Fruit fly (Drosophila melanogaster) whole organism, embryonic: ENCODE results near the gene Peritrophin-15a.
A peak's percentile ranks its signal among the peaks of the same experiment; 100 is the strongest.

ENCODE experiments used
- ATbp ChIP-seq: fragments of 200-800 bp; sonication (Bioruptor generic); optimal IDR thresholded peaks from 2 replicates; lab custom pipeline; 2017; ENCODE audit warnings: missing biosample characterization, mild to moderate bottlenecking, missing genetic modification characterization, missing genetic modification reagents
- CG11085 ChIP-seq: fragments of 200-800 bp; sonication (Bioruptor generic); IDR thresholded peaks from 2 replicates; pipeline ENCODE4 v1.3.6; 2022; ENCODE audit warnings: missing biosample characterization, missing genetic modification characterization
- CG11504 ChIP-seq: fragments of 200-800 bp; sonication (Bioruptor generic); optimal IDR thresholded peaks from 3 replicates; lab custom pipeline; 2019; ENCODE audit warnings: missing biosample characterization, mild to moderate bottlenecking, missing genetic modification characterization, moderate library complexity
- CG11696 ChIP-seq: fragments of 200-800 bp; sonication (Bioruptor generic); IDR thresholded peaks from 2 replicates; pipeline ENCODE4 v1.3.6; 2022; ENCODE audit warnings: missing biosample characterization, missing genetic modification characterization
- CG14710 ChIP-seq: fragments of 200-800 bp; sonication (Bioruptor generic); optimal IDR thresholded peaks from 3 replicates; lab custom pipeline; 2019; ENCODE audit warnings: missing biosample characterization, mild to moderate bottlenecking, missing genetic modification characterization, moderate library complexity
- CG15514 ChIP-seq: fragments of 200-800 bp; sonication (Bioruptor generic); optimal IDR thresholded peaks from 3 replicates; lab custom pipeline; 2017; ENCODE audit warnings: missing biosample characterization, missing genetic modification characterization, mild to moderate bottlenecking, moderate library complexity, missing genetic modification reagents
- CG16779 ChIP-seq: fragments of 200-800 bp; sonication (Bioruptor generic); IDR thresholded peaks from 2 replicates; pipeline ENCODE4 v1.3.6; 2022; ENCODE audit warnings: missing biosample characterization, missing genetic modification characterization
- CG17328 ChIP-seq: fragments of 200-800 bp; sonication (Bioruptor generic); IDR thresholded peaks from 2 replicates; pipeline ENCODE4 v1.3.6; 2022; ENCODE audit warnings: missing biosample characterization, missing genetic modification characterization
- CG2120 ChIP-seq: fragments of 200-800 bp; sonication (Bioruptor generic); optimal IDR thresholded peaks from 3 replicates; lab custom pipeline; 2016; ENCODE audit warnings: missing biosample characterization, missing genetic modification characterization
- CG30431 ChIP-seq: fragments of 200-800 bp; sonication (Bioruptor generic); optimal IDR thresholded peaks from 2 replicates; lab custom pipeline; 2017; ENCODE audit warnings: missing biosample characterization, missing genetic modification characterization
- CG3407 ChIP-seq: fragments of 200-800 bp; sonication (Bioruptor generic); optimal IDR thresholded peaks from 2 replicates; lab custom pipeline; 2018; ENCODE audit warnings: missing biosample characterization, mild to moderate bottlenecking, missing genetic modification characterization
- CG3726 ChIP-seq: fragments of 200-800 bp; sonication (Bioruptor generic); IDR thresholded peaks from 3 replicates; pipeline ENCODE4, ENCODE4 v1.3.6; 2022; ENCODE audit warnings: missing biosample characterization, missing genetic modification characterization
- CG4617 ChIP-seq: fragments of 200-800 bp; sonication (Bioruptor generic); optimal IDR thresholded peaks from 3 replicates; lab custom pipeline; 2016; ENCODE audit warnings: missing biosample characterization, missing genetic modification characterization, borderline replicate concordance
- CG6272 ChIP-seq: fragments of 200-800 bp; sonication (Bioruptor generic); IDR thresholded peaks from 2 replicates; pipeline ENCODE4 v1.3.6; 2022; ENCODE audit warnings: missing biosample characterization, missing genetic modification characterization
- CG6791 ChIP-seq: fragments of 200-800 bp; sonication (Bioruptor generic); IDR thresholded peaks from 3 replicates; pipeline ENCODE4 v1.3.6; 2022; ENCODE audit warnings: missing biosample characterization, missing genetic modification characterization; ENCODE audit not compliant: partially characterized antibody
- CG8089 ChIP-seq: fragments of 200-800 bp; sonication (Bioruptor generic); optimal IDR thresholded peaks from 3 replicates; lab custom pipeline; 2016; ENCODE audit warnings: missing biosample characterization, missing genetic modification characterization
- CG9437 ChIP-seq: fragments of 200-800 bp; sonication (Bioruptor generic); optimal IDR thresholded peaks from 2 replicates; lab custom pipeline; 2018; ENCODE audit warnings: missing biosample characterization, mild to moderate bottlenecking, missing genetic modification characterization
- Chrac-16 ChIP-seq: fragments of 200-800 bp; sonication (Bioruptor generic); optimal IDR thresholded peaks from 3 replicates; lab custom pipeline; 2016; ENCODE audit warnings: missing biosample characterization, missing genetic modification characterization
- Fer1 ChIP-seq: fragments of 200-800 bp; sonication (Bioruptor generic); optimal IDR thresholded peaks from 2 replicates; lab custom pipeline; 2017; ENCODE audit warnings: missing biosample characterization, mild to moderate bottlenecking, missing genetic modification characterization
- Gsc ChIP-seq: fragments of 200-800 bp; sonication (Bioruptor generic); IDR thresholded peaks from 2 replicates; pipeline ENCODE4 v1.3.6; 2022; ENCODE audit warnings: missing biosample characterization, missing genetic modification characterization
- Hr3 ChIP-seq: fragments of 200-800 bp; sonication (Bioruptor generic); optimal IDR thresholded peaks from 3 replicates; lab custom pipeline; 2016; ENCODE audit warnings: missing biosample characterization, missing genetic modification characterization
- Mes4 ChIP-seq: fragments of 200-800 bp; sonication (Bioruptor generic); optimal IDR thresholded peaks from 2 replicates; lab custom pipeline; 2016; ENCODE audit warnings: missing biosample characterization, missing genetic modification characterization
- Myb ChIP-seq: fragments of 200-800 bp; sonication (Bioruptor generic); optimal IDR thresholded peaks from 2 replicates; lab custom pipeline; 2016; ENCODE audit warnings: missing biosample characterization, missing genetic modification characterization
- NK7.1 ChIP-seq: fragments of 200-800 bp; sonication (Bioruptor generic); optimal IDR thresholded peaks from 3 replicates; lab custom pipeline; 2016; ENCODE audit warnings: missing biosample characterization, missing genetic modification characterization
- Side ChIP-seq: fragments of 200-800 bp; sonication (Bioruptor generic); optimal IDR thresholded peaks from 2 replicates; lab custom pipeline; 2016; ENCODE audit warnings: missing biosample characterization, missing genetic modification characterization
- Sry-δ ChIP-seq: fragments of 200-800 bp; sonication (Bioruptor generic); optimal IDR thresholded peaks from 2 replicates; lab custom pipeline; 2016; ENCODE audit warnings: missing biosample characterization, missing genetic modification characterization
- Usf ChIP-seq: fragments of 200-800 bp; sonication (Bioruptor generic); optimal IDR thresholded peaks from 2 replicates; lab custom pipeline; 2017; ENCODE audit warnings: missing genotype, missing biosample characterization, missing genetic modification characterization
- ac ChIP-seq: fragments of 200-800 bp; sonication (Bioruptor generic); optimal IDR thresholded peaks from 3 replicates; lab custom pipeline; 2017; ENCODE audit warnings: missing biosample characterization, mild to moderate bottlenecking, missing genetic modification characterization
- amos ChIP-seq: fragments of 200-800 bp; sonication (Bioruptor generic); IDR thresholded peaks from 2 replicates; pipeline ENCODE4 v1.3.6; 2022; ENCODE audit warnings: missing biosample characterization, missing genetic modification characterization; ENCODE audit not compliant: partially characterized antibody
- br ChIP-seq: fragments of >200 bp; optimal IDR thresholded peaks from 2 replicates; lab custom pipeline; 2017
- ci ChIP-seq: fragments of 200-800 bp; sonication (Bioruptor generic); IDR thresholded peaks from 3 replicates; pipeline ENCODE4 v1.3.6; 2022; ENCODE audit warnings: missing biosample characterization, missing genetic modification characterization
- crc ChIP-seq: fragments of 200-800 bp; sonication (Bioruptor generic); optimal IDR thresholded peaks from 2 replicates; lab custom pipeline; 2016; ENCODE audit warnings: missing biosample characterization, missing genetic modification characterization
- da ChIP-seq: fragments of 200-800 bp; sonication (Bioruptor generic); optimal IDR thresholded peaks from 2 replicates; lab custom pipeline; 2016; ENCODE audit warnings: missing biosample characterization, missing genetic modification characterization
- dati ChIP-seq: fragments of 200-800 bp; sonication (Bioruptor generic); IDR thresholded peaks from 2 replicates; pipeline ENCODE4 v1.3.6; 2022; ENCODE audit warnings: missing biosample characterization, missing genetic modification characterization
- gsb ChIP-seq: fragments of 200-800 bp; sonication (Bioruptor generic); IDR thresholded peaks from 2 replicates; pipeline ENCODE4 v1.3.6; 2022; ENCODE audit warnings: missing biosample characterization, missing genetic modification characterization
- hb ChIP-seq: fragments of 200-800 bp; sonication (Bioruptor generic); IDR thresholded peaks from 3 replicates; pipeline ENCODE4 v1.3.6; 2022; ENCODE audit warnings: missing biosample characterization, missing genetic modification characterization; ENCODE audit not compliant: partially characterized antibody
- hth ChIP-seq: fragments of >200 bp; optimal IDR thresholded peaks from 2 replicates; lab custom pipeline; 2017; ENCODE audit warnings: inconsistent platforms
- jing ChIP-seq: fragments of 200-800 bp; sonication (Bioruptor generic); optimal IDR thresholded peaks from 2 replicates; lab custom pipeline; 2018; ENCODE audit warnings: missing biosample characterization, mild to moderate bottlenecking, missing genetic modification characterization
- kay ChIP-seq: fragments of 200-800 bp; sonication (Bioruptor generic); optimal IDR thresholded peaks from 2 replicates; lab custom pipeline; 2016; ENCODE audit warnings: missing biosample characterization, missing genetic modification characterization
- mam ChIP-seq: fragments of 200-800 bp; sonication (Bioruptor generic); optimal IDR thresholded peaks from 3 replicates; lab custom pipeline; 2016; ENCODE audit warnings: missing biosample characterization, missing genetic modification characterization
- pan ChIP-seq, 4 experiments: fragments of >200 bp in 3 of 4; fragments of 200-800 bp in 1 of 4; sonication (Bioruptor generic) in 1 of 4; optimal IDR thresholded peaks in 3 of 4; IDR thresholded peaks in 1 of 4; 2 replicates each; pipeline versions ENCODE4 v1.3.6 to Lab custom; 2017 to 2022; ENCODE audit warnings: missing biosample characterization in 2 of 4, missing genetic modification characterization in 2 of 4, mixed read lengths in 1 of 4
- pzg ChIP-seq: fragments of 200-800 bp; sonication (Bioruptor generic); optimal IDR thresholded peaks from 3 replicates; lab custom pipeline; 2018; ENCODE audit warnings: missing biosample characterization, mild to moderate bottlenecking, missing genetic modification characterization, moderate library complexity
- rib ChIP-seq: fragments of 200-800 bp; sonication (Bioruptor generic); IDR thresholded peaks from 2 replicates; pipeline ENCODE4 v1.3.6; 2022; ENCODE audit warnings: missing biosample characterization, missing genetic modification characterization
- salm ChIP-seq: fragments of 200-800 bp; sonication (Bioruptor generic); optimal IDR thresholded peaks from 2 replicates; lab custom pipeline; 2018; ENCODE audit warnings: missing biosample characterization, mild to moderate bottlenecking, missing genetic modification characterization
- sc ChIP-seq, 3 experiments: fragments of >200 bp in 2 of 3; fragments of 200-800 bp in 1 of 3; sonication (Bioruptor generic) in 1 of 3; optimal IDR thresholded peaks; 2 replicates in 2 of 3; 3 replicates in 1 of 3; lab custom pipeline; 2017; ENCODE audit warnings: mild to moderate bottlenecking in 1 of 3, missing biosample characterization in 1 of 3, missing genetic modification characterization in 1 of 3, missing genetic modification reagents in 1 of 3
- scrt ChIP-seq: fragments of 200-800 bp; sonication (Bioruptor generic); optimal IDR thresholded peaks from 2 replicates; lab custom pipeline; 2018; ENCODE audit warnings: missing biosample characterization, mild to moderate bottlenecking, missing genetic modification characterization, moderate library complexity
- sisA ChIP-seq: fragments of 200-800 bp; sonication (Bioruptor generic); IDR thresholded peaks from 2 replicates; pipeline ENCODE4 v1.3.6; 2022; ENCODE audit warnings: missing biosample characterization, missing genetic modification characterization
- unpg ChIP-seq: fragments of 200-800 bp; sonication (Bioruptor generic); optimal IDR thresholded peaks from 3 replicates; lab custom pipeline; 2018; ENCODE audit warnings: missing biosample characterization, mild to moderate bottlenecking, missing genetic modification characterization, moderate library complexity
- vvl ChIP-seq: fragments of 200-800 bp; sonication (Bioruptor generic); IDR thresholded peaks from 2 replicates; pipeline ENCODE4 v1.3.6; 2022; ENCODE audit warnings: missing biosample characterization, missing genetic modification characterization
- z ChIP-seq: fragments of 200-800 bp; sonication (Bioruptor generic); IDR thresholded peaks from 3 replicates; pipeline ENCODE4 v1.3.6; 2022; ENCODE audit warnings: missing biosample characterization, missing genetic modification characterization
- zen ChIP-seq: fragments of 200-800 bp; sonication (Bioruptor generic); optimal IDR thresholded peaks from 3 replicates; lab custom pipeline; 2018; ENCODE audit warnings: missing biosample characterization, mild to moderate bottlenecking, missing genetic modification characterization, moderate library complexity
- zen2 ChIP-seq: fragments of 200-800 bp; sonication (Bioruptor generic); IDR thresholded peaks from 3 replicates; pipeline ENCODE4 v1.3.6; 2022; ENCODE audit warnings: missing biosample characterization, missing genetic modification characterization; ENCODE audit not compliant: partially characterized antibody

Peritrophin-15a gene

dm6 chr2L:8374235-8374634 is 21.7 kb downstream of the Peritrophin-15a start, which contains the start of gene Wdr82 (continued):
- TF ChIP-seq z (GFP tag; lab: Robert Waterston, UW) (no peak), CG9437 (GFP tag; lab: Kevin White, UChicago) (no peak), CG6272 (GFP tag; lab: Robert Waterston, UW) (no peak), CG3726 (no peak), br (lab: Kevin White, UChicago) (no peak), CG11085 (no peak), amos (GFP tag; lab: Robert Waterston, UW) (peak; percentile 77), hb (GFP tag; lab: Robert Waterston, UW) (no peak), ATbp (GFP tag; lab: Kevin White, UChicago) (no peak), CG11696 (GFP tag; lab: Robert Waterston, UW) (no peak), scrt (GFP tag; lab: Kevin White, UChicago) (no peak), crc (GFP tag; lab: Kevin White, UChicago) (no peak), CG2120 (GFP tag; lab: Kevin White, UChicago) (no peak), pan (optimal IDR thresholded peaks at IDR 0.05; lab: Kevin White, UChicago) (no peak), pan (GFP tag; optimal IDR thresholded peaks at IDR 0.05 in 1 of 2, IDR thresholded peaks at IDR 0.05 in 1 of 2) (no peak), Side (GFP tag; lab: Kevin White, UChicago) (no peak), ac (GFP tag; lab: Kevin White, UChicago) (no peak), Sry-δ (GFP tag; lab: Kevin White, UChicago) (peak; percentile 47), CG15514 (GFP tag; lab: Kevin White, UChicago) (peak; percentile 100), gsb (GFP tag; lab: Robert Waterston, UW) (no peak), kay (GFP tag; lab: Kevin White, UChicago) (no peak), zen2 (peak; percentile 84), CG11504 (tag; lab: Kevin White, UChicago) (peak; percentile 77), CG4617 (peak; percentile 6), zen (tag; lab: Kevin White, UChicago) (no peak), mam (GFP tag; lab: Kevin White, UChicago) (no peak), da (GFP tag; lab: Kevin White, UChicago) (no peak), Mes4 (GFP tag; lab: Kevin White, UChicago) (no peak), hth (lab: Kevin White, UChicago) (no peak), CG14710 (peak; percentile 28), CG17328 (GFP tag; lab: Robert Waterston, UW) (no peak), Myb (GFP tag; lab: Kevin White, UChicago) (peak; percentile 52), Gsc (GFP tag; lab: Robert Waterston, UW) (no peak), jing (GFP tag; lab: Kevin White, UChicago) (no peak), salm (tag; lab: Kevin White, UChicago) (no peak), CG3407 (GFP tag; lab: Kevin White, UChicago) (no peak), NK7.1 (GFP tag; lab: Kevin White, UChicago) (no peak), CG16779 (GFP tag; lab: Robert Waterston, UW) (no peak), Fer1 (GFP tag; lab: Kevin White, UChicago) (no peak), sc (optimal IDR thresholded peaks at IDR 0.05; lab: Kevin White, UChicago) (no peak), sc (GFP tag; optimal IDR thresholded peaks at IDR 0.05; lab: Kevin White, UChicago) (no peak), sisA (GFP tag; lab: Robert Waterston, UW) (no peak), CG6791 (peak; percentile 81), Hr3 (GFP tag; lab: Kevin White, UChicago) (no peak), vvl (0 out of 2 replicates have a peak, but pooled peaks have one; percentile 12), CG30431 (no peak), Chrac-16 (GFP tag; lab: Kevin White, UChicago) (no peak), CG8089 (GFP tag; lab: Kevin White, UChicago) (no peak), unpg (GFP tag; lab: Kevin White, UChicago) (no peak), pzg (GFP tag; lab: Kevin White, UChicago) (peak; percentile 65), ci (GFP tag; lab: Robert Waterston, UW) (no peak), rib (GFP tag; lab: Robert Waterston, UW) (no peak), Usf (no peak), dati (GFP tag; lab: Robert Waterston, UW) (no peak)
